Worm (Caenorhabditis elegans): ENCODE measurements around the gene srx-17.

srx-17 gene

DNA sequence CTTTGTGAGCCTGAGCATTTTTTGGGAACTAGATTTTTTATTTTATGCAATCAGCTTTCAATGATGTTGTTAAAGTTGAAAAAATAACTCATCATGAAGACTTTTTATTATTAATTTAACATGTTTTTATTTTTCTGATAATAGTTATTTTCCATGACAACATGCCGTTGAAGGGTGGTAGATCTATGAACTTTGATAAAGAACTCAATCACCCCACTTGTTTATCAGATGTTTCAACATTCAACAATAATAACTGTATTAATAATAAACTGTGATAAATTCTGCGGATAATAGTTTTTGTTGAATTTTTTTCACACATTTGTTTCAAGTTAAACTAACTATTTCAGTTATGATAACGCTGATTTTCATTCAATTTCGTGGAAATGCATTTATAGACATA lies 50.5 kb downstream of the srx-17 start:
- TF ChIP-seq pros-1 (tag; optimal IDR thresholded peaks at IDR 0.05) (no peak), madf-2 (tag; optimal IDR thresholded peaks at IDR 0.05) (no peak), nhr-232 (tag; optimal IDR thresholded peaks at IDR 0.05) (no peak), tbx-7 (tag; optimal IDR thresholded peaks at IDR 0.05) (no peak), tbx-2 (tag; optimal IDR thresholded peaks at IDR 0.05) (no peak), hlh-30 (tag; optimal IDR thresholded peaks at IDR 0.05; ENCODE audit: insufficient read depth) (no peak), ceh-6 (GFP tag; optimal IDR thresholded peaks at IDR 0.05) (no peak), ets-4 (tag; optimal IDR thresholded peaks at IDR 0.05) (no peak), ceh-48 (tag; optimal IDR thresholded peaks at IDR 0.05) (no peak), ttx-3 (tag; optimal IDR thresholded peaks at IDR 0.05) (no peak), lin-11 (tag; optimal IDR thresholded peaks at IDR 0.05) (no peak), ahr-1 (tag; optimal IDR thresholded peaks at IDR 0.05) (no peak)

Data from whole organism, late embryonic.